Worm (Caenorhabditis elegans) whole organism, L2 larva: Measurements from ENCODE around the gene F10B5.2.

ENCODE experiments used
- C34F6.9 ChIP-seq: fragments of 150-350 bp; optimal IDR thresholded peaks from 2 replicates; lab custom pipeline; 2014; ENCODE audit warnings: missing biosample characterization, missing genetic modification characterization
- F13H6.1 ChIP-seq: sonication (generic microtip); optimal IDR thresholded peaks from 2 replicates; lab custom pipeline; 2016; ENCODE audit warnings: missing genetic modification characterization, missing compliant biosample characterization
- R02D3.7 ChIP-seq: fragments of 150-350 bp; optimal IDR thresholded peaks from 2 replicates; lab custom pipeline; 2014; ENCODE audit warnings: missing biosample characterization, missing genetic modification characterization
- ZK546.5 ChIP-seq: sonication (generic microtip); optimal IDR thresholded peaks from 2 replicates; lab custom pipeline; 2017; ENCODE audit warnings: missing biosample characterization, missing genetic modification characterization
- alr-1 ChIP-seq: fragments of 150-350 bp; optimal IDR thresholded peaks from 2 replicates; lab custom pipeline; 2014; ENCODE audit warnings: missing biosample characterization, missing genetic modification characterization
- ama-1 ChIP-seq: fragments of 150-350 bp; optimal IDR thresholded peaks from 2 replicates; lab custom pipeline; 2018; ENCODE audit warnings: inconsistent platforms
- ceh-16 ChIP-seq: fragments of 150-350 bp; optimal IDR thresholded peaks from 2 replicates; lab custom pipeline; 2014; ENCODE audit warnings: missing biosample characterization, missing genetic modification characterization
- crh-2 ChIP-seq: sonication (generic microtip); optimal IDR thresholded peaks from 2 replicates; lab custom pipeline; 2017; ENCODE audit warnings: missing biosample characterization, missing genetic modification characterization
- dmd-4 ChIP-seq: sonication (generic microtip); optimal IDR thresholded peaks from 2 replicates; lab custom pipeline; 2017; ENCODE audit warnings: missing biosample characterization, missing genetic modification characterization
- egl-27 ChIP-seq: sonication (generic microtip); optimal IDR thresholded peaks from 3 replicates; lab custom pipeline; 2017; ENCODE audit warnings: missing biosample characterization, missing genetic modification reagents, missing genetic modification characterization
- elt-1 ChIP-seq: fragments of 150-350 bp; optimal IDR thresholded peaks from 2 replicates; lab custom pipeline; 2014; ENCODE audit warnings: missing biosample characterization, missing genetic modification characterization
- elt-3 ChIP-seq: sonication (generic microtip); optimal IDR thresholded peaks from 2 replicates; lab custom pipeline; 2017; ENCODE audit warnings: missing biosample characterization, missing genetic modification characterization
- fos-1 ChIP-seq: fragments of 150-350 bp; optimal IDR thresholded peaks from 2 replicates; lab custom pipeline; 2014; ENCODE audit warnings: missing biosample characterization, missing genetic modification characterization
- gmeb-1 ChIP-seq: fragments of 150-350 bp; optimal IDR thresholded peaks from 2 replicates; lab custom pipeline; 2014; ENCODE audit warnings: missing biosample characterization, missing genetic modification characterization
- lin-13 ChIP-seq: fragments of 150-350 bp; optimal IDR thresholded peaks from 2 replicates; lab custom pipeline; 2014; ENCODE audit warnings: missing biosample characterization, missing genetic modification reagents, missing genetic modification characterization
- lsy-2 ChIP-seq, 2 experiments: fragments of 150-350 bp in 1 of 2; sonication (generic microtip) in 1 of 2; optimal IDR thresholded peaks; 2 replicates each; lab custom pipeline; 2014 to 2017; ENCODE audit warnings: missing biosample characterization in 2 of 2, missing genetic modification characterization in 2 of 2
- mdl-1 ChIP-seq, 2 experiments: fragments of 150-350 bp in 1 of 2; sonication (generic microtip) in 1 of 2; optimal IDR thresholded peaks; 2 replicates each; lab custom pipeline; 2017; ENCODE audit warnings: missing biosample characterization in 2 of 2, missing genetic modification characterization in 2 of 2
- nhr-10 ChIP-seq: sonication (generic microtip); optimal IDR thresholded peaks from 2 replicates; lab custom pipeline; 2017; ENCODE audit warnings: missing biosample characterization, missing genetic modification characterization
- nhr-12 ChIP-seq: fragments of 150-350 bp; optimal IDR thresholded peaks from 2 replicates; lab custom pipeline; 2014; ENCODE audit warnings: missing biosample characterization, missing genetic modification characterization
- nhr-129 ChIP-seq: fragments of 150-350 bp; optimal IDR thresholded peaks from 2 replicates; lab custom pipeline; 2014; ENCODE audit warnings: missing biosample characterization, missing genetic modification characterization
- nhr-23 ChIP-seq: fragments of 150-350 bp; optimal IDR thresholded peaks from 2 replicates; lab custom pipeline; 2014; ENCODE audit warnings: missing biosample characterization, missing genetic modification reagents, missing genetic modification characterization
- nhr-25 ChIP-seq: fragments of 150-350 bp; sonication (generic microtip); optimal IDR thresholded peaks from 3 replicates; lab custom pipeline; 2014; ENCODE audit warnings: missing biosample characterization, missing genetic modification characterization
- sma-3 ChIP-seq: sonication (generic microtip); optimal IDR thresholded peaks from 2 replicates; lab custom pipeline; 2016; ENCODE audit warnings: missing genetic modification reagents, missing genetic modification characterization, missing compliant biosample characterization
- sma-9 ChIP-seq, 2 experiments: fragments of 150-350 bp in 1 of 2; sonication (generic microtip) in 1 of 2; optimal IDR thresholded peaks; 2 replicates each; lab custom pipeline; 2014 to 2016; ENCODE audit warnings: missing genetic modification characterization in 2 of 2, mild to moderate bottlenecking in 1 of 2, missing biosample characterization in 1 of 2, missing compliant biosample characterization in 1 of 2, missing genetic modification reagents in 1 of 2, moderate library complexity in 1 of 2
- snpc-4 ChIP-seq: fragments of 150-350 bp; optimal IDR thresholded peaks from 2 replicates; lab custom pipeline; 2014; ENCODE audit warnings: missing biosample characterization, missing genetic modification characterization
- unc-55 ChIP-seq: fragments of 150-350 bp; sonication (generic microtip); optimal IDR thresholded peaks from 3 replicates; lab custom pipeline; 2014; ENCODE audit warnings: missing biosample characterization, missing genetic modification reagents, missing genetic modification characterization
- unc-62 ChIP-seq: fragments of 150-350 bp; optimal IDR thresholded peaks from 2 replicates; lab custom pipeline; 2014; ENCODE audit warnings: missing biosample characterization, missing genetic modification reagents, missing genetic modification characterization
- zag-1 ChIP-seq: fragments of 150-350 bp; optimal IDR thresholded peaks from 2 replicates; lab custom pipeline; 2014; ENCODE audit warnings: missing biosample characterization, missing genetic modification characterization
- ztf-1 ChIP-seq: fragments of 200-800 bp; sonication (Bioruptor generic); conservative IDR thresholded peaks from 2 replicates; pipeline ENCODE4 v1.3.6; 2022; ENCODE audit warnings: missing genetic modification characterization, missing compliant biosample characterization
- ztf-11 ChIP-seq: sonication (generic microtip); optimal IDR thresholded peaks from 2 replicates; lab custom pipeline; 2017; ENCODE audit warnings: missing biosample characterization, missing genetic modification characterization
- ztf-4 ChIP-seq: fragments of 150-350 bp; optimal IDR thresholded peaks from 2 replicates; lab custom pipeline; 2014; ENCODE audit warnings: missing biosample characterization, missing genetic modification characterization

F10B5.2 gene

DNA sequence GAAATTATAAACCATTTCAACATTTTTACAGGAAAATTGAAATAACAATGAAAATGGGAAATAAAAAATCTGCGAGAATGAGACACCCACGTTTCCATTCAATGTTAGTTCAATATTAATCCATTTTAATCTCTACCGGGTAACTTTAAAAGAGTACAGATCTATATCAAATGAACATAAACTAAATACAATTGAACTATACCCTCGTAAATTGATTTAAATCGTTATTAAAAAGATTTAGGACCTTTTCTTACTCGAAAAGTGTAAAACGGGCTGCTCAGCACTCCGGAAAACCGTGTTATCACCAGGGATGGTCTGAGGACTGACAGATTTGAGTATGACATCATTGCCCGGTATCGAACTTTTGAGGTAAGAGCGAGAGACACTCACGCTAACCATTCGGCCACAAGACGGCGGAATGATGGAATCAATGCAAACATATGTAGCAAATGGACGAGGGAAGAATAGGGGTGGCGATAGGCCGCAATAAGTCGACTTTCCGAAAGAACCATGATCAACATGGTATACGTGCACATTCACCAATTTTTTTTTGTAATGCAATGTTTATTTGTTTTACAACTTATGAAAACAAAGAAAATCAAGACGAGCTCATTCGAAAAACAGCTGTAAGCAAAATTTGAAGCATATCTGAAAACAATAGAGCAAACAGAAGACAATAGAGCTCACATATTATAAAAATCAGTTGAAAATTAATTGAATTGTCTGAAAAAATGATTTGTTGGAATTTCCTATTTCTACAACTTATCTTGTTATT is 37.5 kb upstream of the F10B5.2 start, which contains the start of the genes chst-1 and C41C4.9 (continued):
- TF ChIP-seq sma-9 (GFP tag; optimal IDR thresholded peaks at IDR 0.05; lab: Kevin White, UChicago) (peak; percentile 82), sma-9 (tag; optimal IDR thresholded peaks at IDR 0.05; lab: Kevin White, UChicago) (no peak), nhr-10 (tag; lab: Kevin White, UChicago) (no peak), lsy-2 (tag; optimal IDR thresholded peaks at IDR 0.05; lab: Kevin White, UChicago) (peak in 1 of 2 experiments; percentile 69), lin-13 (peak; percentile 67), nhr-25 (tag; lab: Kevin White, UChicago) (no peak), elt-3 (tag; lab: Kevin White, UChicago) (no peak), ztf-4 (tag; lab: Kevin White, UChicago) (peak; percentile 53), fos-1 (tag; lab: Kevin White, UChicago) (peak; percentile 87), egl-27 (tag; lab: Kevin White, UChicago) (peak; percentile 64), mdl-1 (tag; optimal IDR thresholded peaks at IDR 0.05; lab: Kevin White, UChicago) (no peak)

DNA sequence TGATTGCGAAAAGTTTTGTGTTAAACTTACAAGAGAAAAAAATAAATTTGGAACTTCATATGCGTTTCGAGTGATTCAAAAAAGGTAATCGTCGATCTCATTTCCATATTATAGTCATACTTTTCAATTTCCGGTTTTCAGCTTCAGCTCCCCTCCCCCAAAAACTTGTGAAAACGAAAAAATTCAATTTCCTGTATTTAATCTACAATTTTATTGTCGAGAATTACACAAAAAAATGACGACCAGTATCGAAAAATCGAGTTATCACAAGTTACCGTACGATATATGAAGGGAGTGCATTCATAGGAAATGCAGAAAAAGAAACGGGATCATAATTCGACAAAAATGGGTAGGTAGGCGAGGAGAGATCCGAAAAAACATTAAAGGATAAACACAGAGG is 32.5 kb upstream of the F10B5.2 start, which contains the start of gene lron-4:
lron-4 (minus strand) TSS at position 101 of the 400 bp plus-strand sequence.
- TF ChIP-seq unc-62 (GFP tag; lab: Kevin White, UChicago) (no peak), ztf-1 (GFP tag; lab: Robert Waterston, UW) (no peak), elt-1 (tag; lab: Kevin White, UChicago) (no peak), zag-1 (no peak), nhr-10 (tag; lab: Kevin White, UChicago) (no peak), ZK546.5 (tag; lab: Kevin White, UChicago) (no peak), gmeb-1 (tag; lab: Kevin White, UChicago) (no peak), C34F6.9 (tag; lab: Kevin White, UChicago) (no peak), alr-1 (tag; lab: Kevin White, UChicago) (no peak), R02D3.7 (tag; lab: Kevin White, UChicago) (no peak), unc-55 (GFP tag; lab: Kevin White, UChicago) (no peak), ceh-16 (tag; lab: Kevin White, UChicago) (no peak), ama-1 (lab: Kevin White, UChicago) (no peak), ztf-11 (tag; lab: Kevin White, UChicago) (no peak), crh-2 (tag; lab: Kevin White, UChicago) (no peak), dmd-4 (tag; lab: Kevin White, UChicago) (no peak), lin-13 (no peak), ztf-4 (tag; lab: Kevin White, UChicago) (no peak), nhr-23 (no peak), sma-3 (GFP tag; lab: Kevin White, UChicago) (no peak)

DNA sequence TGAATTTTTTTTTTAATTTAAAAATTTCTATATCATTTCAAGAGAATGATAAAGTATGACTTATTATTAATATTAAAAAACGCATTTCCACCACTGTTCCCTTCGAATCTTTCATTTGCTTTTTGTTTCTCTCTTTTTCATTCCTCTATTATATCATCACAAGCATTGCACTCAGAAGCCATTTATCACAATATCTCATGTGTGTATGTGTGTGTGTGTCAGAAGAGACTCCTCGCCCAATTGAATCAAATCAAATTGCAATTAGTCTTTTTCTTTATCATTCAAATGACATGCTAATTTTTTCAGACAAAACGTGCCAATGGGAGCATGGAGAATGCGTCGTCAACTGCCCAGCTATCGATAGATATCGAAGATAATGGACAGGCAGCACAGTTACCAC is 28.4 kb upstream of the F10B5.2 start, which contains the start of gene unc-105:
unc-105 (plus strand) TSS at position 301 of the 400 bp plus-strand sequence.
- no peak for TF ChIP-seq egl-27 (tag; lab: Kevin White, UChicago)
- TF ChIP-seq mdl-1 (tag; optimal IDR thresholded peaks at IDR 0.05; lab: Kevin White, UChicago): no peak
- TF ChIP-seq crh-2 (tag; lab: Kevin White, UChicago): no peak
- TF ChIP-seq ama-1 (lab: Kevin White, UChicago): no peak

ce11 chrII:8117426-8117825 is 27.1 kb upstream of the F10B5.2 start:
- no peak for TF ChIP-seq crh-2 (tag; lab: Kevin White, UChicago)
- TF ChIP-seq fos-1 (tag; lab: Kevin White, UChicago): no peak
- TF ChIP-seq nhr-12: no peak
- TF ChIP-seq sma-9 (GFP tag; optimal IDR thresholded peaks at IDR 0.05; lab: Kevin White, UChicago): peak; percentile 50
- no peak for TF ChIP-seq sma-9 (tag; optimal IDR thresholded peaks at IDR 0.05; lab: Kevin White, UChicago)
- TF ChIP-seq gmeb-1 (tag; lab: Kevin White, UChicago): no peak
- no peak for TF ChIP-seq zag-1
- TF ChIP-seq snpc-4 (tag; lab: Kevin White, UChicago): no peak
- peak; percentile 24 for TF ChIP-seq nhr-129 (tag; lab: Kevin White, UChicago)
- TF ChIP-seq mdl-1 (tag; optimal IDR thresholded peaks at IDR 0.05; lab: Kevin White, UChicago): no peak
- no peak for TF ChIP-seq unc-55 (GFP tag; lab: Kevin White, UChicago)
- peak in 1 of 2 experiments; percentile 5 for TF ChIP-seq lsy-2 (tag; optimal IDR thresholded peaks at IDR 0.05; lab: Kevin White, UChicago)
- TF ChIP-seq ZK546.5 (tag; lab: Kevin White, UChicago): no peak
- TF ChIP-seq ztf-4 (tag; lab: Kevin White, UChicago): no peak
- TF ChIP-seq ztf-1 (GFP tag; lab: Robert Waterston, UW): no peak
- no peak for TF ChIP-seq elt-1 (tag; lab: Kevin White, UChicago)
- peak; percentile 1 for TF ChIP-seq F13H6.1
